Fruit fly (Drosophila melanogaster) whole organism, embryonic: Measurements from ENCODE around the gene bmm.

Source experiments
- B-H2 ChIP-seq: fragments of 200-800 bp; sonication (Bioruptor generic); optimal IDR thresholded peaks from 2 replicates; lab custom pipeline; 2018; ENCODE audit warnings: missing biosample characterization, mild to moderate bottlenecking, missing genetic modification characterization
- BEAF-32 ChIP-seq: fragments of 200-800 bp; sonication (Bioruptor generic); optimal IDR thresholded peaks from 3 replicates; lab custom pipeline; 2017; ENCODE audit warnings: missing biosample characterization, missing genetic modification characterization, mild to moderate bottlenecking, moderate library complexity, missing genetic modification reagents
- BtbVII ChIP-seq: fragments of 200-800 bp; sonication (Bioruptor generic); optimal IDR thresholded peaks from 3 replicates; lab custom pipeline; 2017; ENCODE audit warnings: missing biosample characterization, mild to moderate bottlenecking, missing genetic modification characterization
- CG10321 ChIP-seq: fragments of 200-800 bp; sonication (Bioruptor generic); IDR thresholded peaks from 2 replicates; pipeline ENCODE4 v1.3.6; 2022; ENCODE audit warnings: missing biosample characterization, missing genetic modification characterization
- CG11093 ChIP-seq: fragments of 200-800 bp; sonication (Bioruptor generic); IDR thresholded peaks from 3 replicates; pipeline ENCODE4 v1.3.6; 2022; ENCODE audit warnings: missing biosample characterization, missing genetic modification characterization
- CG12104 ChIP-seq: fragments of 200-800 bp; sonication (Bioruptor generic); optimal IDR thresholded peaks from 3 replicates; lab custom pipeline; 2016; ENCODE audit warnings: missing biosample characterization, missing genetic modification characterization
- CG14860 ChIP-seq: fragments of 200-800 bp; sonication (Bioruptor generic); IDR thresholded peaks from 3 replicates; pipeline ENCODE4 v1.3.6; 2022; ENCODE audit warnings: missing biosample characterization, missing genetic modification characterization; ENCODE audit not compliant: partially characterized antibody
- CG1647 ChIP-seq: fragments of 200-800 bp; sonication (Bioruptor generic); optimal IDR thresholded peaks from 3 replicates; lab custom pipeline; 2016; ENCODE audit warnings: missing biosample characterization, missing genetic modification characterization
- CG17912 ChIP-seq: fragments of 200-800 bp; sonication (Bioruptor generic); optimal IDR thresholded peaks from 2 replicates; lab custom pipeline; 2018; ENCODE audit warnings: missing biosample characterization, mild to moderate bottlenecking, missing genetic modification characterization
- CG2199 ChIP-seq: fragments of 200-800 bp; sonication (Bioruptor generic); IDR thresholded peaks from 3 replicates; pipeline ENCODE4 v1.3.6; 2022; ENCODE audit warnings: missing biosample characterization, missing genetic modification characterization
- CG30020 ChIP-seq: fragments of 200-800 bp; optimal IDR thresholded peaks from 2 replicates; lab custom pipeline; 2019; ENCODE audit warnings: missing biosample characterization, mild to moderate bottlenecking, missing genetic modification characterization, moderate library complexity
- CG3407 ChIP-seq: fragments of 200-800 bp; sonication (Bioruptor generic); optimal IDR thresholded peaks from 2 replicates; lab custom pipeline; 2018; ENCODE audit warnings: missing biosample characterization, mild to moderate bottlenecking, missing genetic modification characterization
- CG5953 ChIP-seq: fragments of 200-800 bp; sonication (Bioruptor generic); IDR thresholded peaks from 2 replicates; pipeline ENCODE4 v1.3.6; 2022; ENCODE audit warnings: missing biosample characterization, missing genetic modification characterization
- CG7839 ChIP-seq: fragments of 200-800 bp; sonication (Bioruptor generic); optimal IDR thresholded peaks from 3 replicates; lab custom pipeline; 2018; ENCODE audit warnings: missing biosample characterization, mild to moderate bottlenecking, missing genetic modification characterization, moderate library complexity
- CG7928 ChIP-seq: fragments of 200-800 bp; sonication (Bioruptor generic); optimal IDR thresholded peaks from 2 replicates; lab custom pipeline; 2017; ENCODE audit warnings: missing biosample characterization, mild to moderate bottlenecking, missing genetic modification characterization
- CG8281 ChIP-seq: fragments of 200-800 bp; sonication (Bioruptor generic); optimal IDR thresholded peaks from 2 replicates; lab custom pipeline; 2018; ENCODE audit warnings: missing biosample characterization, mild to moderate bottlenecking, missing genetic modification characterization, moderate library complexity
- CTCF ChIP-seq: fragments of 200-800 bp; sonication (Bioruptor generic); optimal IDR thresholded peaks from 2 replicates; lab custom pipeline; 2017; ENCODE audit warnings: missing biosample characterization, mild to moderate bottlenecking, missing genetic modification characterization, moderate library complexity
- D ChIP-seq, 2 experiments: fragments of 200-800 bp in 1 of 2; fragments of >200 bp in 1 of 2; sonication (Bioruptor generic) in 1 of 2; optimal IDR thresholded peaks; 2 replicates in 1 of 2; 3 replicates in 1 of 2; lab custom pipeline; 2017; ENCODE audit warnings: mild to moderate bottlenecking in 1 of 2, missing biosample characterization in 1 of 2, missing genetic modification characterization in 1 of 2, missing genetic modification reagents in 1 of 2
- Dip2 ChIP-seq: fragments of 200-800 bp; sonication (Bioruptor generic); IDR thresholded peaks from 2 replicates; pipeline ENCODE4 v1.3.6; 2022; ENCODE audit warnings: missing biosample characterization, missing genetic modification characterization
- Elba2 ChIP-seq: fragments of 200-800 bp; sonication (Bioruptor generic); optimal IDR thresholded peaks from 3 replicates; lab custom pipeline; 2016; ENCODE audit warnings: missing biosample characterization, missing genetic modification characterization
- Fer1 ChIP-seq: fragments of 200-800 bp; sonication (Bioruptor generic); optimal IDR thresholded peaks from 2 replicates; lab custom pipeline; 2017; ENCODE audit warnings: missing biosample characterization, mild to moderate bottlenecking, missing genetic modification characterization
- Hmr ChIP-seq: fragments of 200-800 bp; sonication (Bioruptor generic); optimal IDR thresholded peaks from 3 replicates; lab custom pipeline; 2017; ENCODE audit warnings: mild to moderate bottlenecking, missing biosample characterization, missing genetic modification reagents, missing genetic modification characterization
- Hr3 ChIP-seq: fragments of 200-800 bp; sonication (Bioruptor generic); optimal IDR thresholded peaks from 3 replicates; lab custom pipeline; 2016; ENCODE audit warnings: missing biosample characterization, missing genetic modification characterization
- Jarid2 ChIP-seq: fragments of 200-800 bp; sonication (Bioruptor generic); optimal IDR thresholded peaks from 3 replicates; lab custom pipeline; 2017; ENCODE audit warnings: mild to moderate bottlenecking, missing biosample characterization, missing genetic modification reagents, missing genetic modification characterization
- Mrtf ChIP-seq: fragments of 200-800 bp; sonication (Bioruptor generic); IDR thresholded peaks from 3 replicates; pipeline ENCODE4 v1.3.6; 2022; ENCODE audit warnings: missing biosample characterization, missing genetic modification characterization
- NC2β ChIP-seq: fragments of 200-800 bp; sonication (Bioruptor generic); optimal IDR thresholded peaks from 2 replicates; lab custom pipeline; 2016; ENCODE audit warnings: missing biosample characterization, missing genetic modification characterization
- Ravus ChIP-seq: fragments of 200-800 bp; sonication (Bioruptor generic); IDR thresholded peaks from 2 replicates; pipeline ENCODE4 v1.3.6; 2022; ENCODE audit warnings: missing biosample characterization, missing genetic modification characterization
- Side ChIP-seq: fragments of 200-800 bp; sonication (Bioruptor generic); optimal IDR thresholded peaks from 2 replicates; lab custom pipeline; 2016; ENCODE audit warnings: missing biosample characterization, missing genetic modification characterization
- aop ChIP-seq: fragments of 200-800 bp; sonication (Bioruptor generic); IDR thresholded peaks from 2 replicates; pipeline ENCODE4 v1.3.6; 2022; ENCODE audit warnings: missing biosample characterization, missing genetic modification characterization
- chm ChIP-seq: fragments of 200-800 bp; sonication (Bioruptor generic); IDR thresholded peaks from 2 replicates; pipeline ENCODE4 v1.3.6; 2022; ENCODE audit warnings: missing biosample characterization, missing genetic modification characterization
- crc ChIP-seq: fragments of 200-800 bp; sonication (Bioruptor generic); optimal IDR thresholded peaks from 2 replicates; lab custom pipeline; 2016; ENCODE audit warnings: missing biosample characterization, missing genetic modification characterization
- crp ChIP-seq, 2 experiments: fragments of 200-800 bp; sonication (Bioruptor generic); optimal IDR thresholded peaks; 2 replicates in 1 of 2; 3 replicates in 1 of 2; lab custom pipeline; 2017; ENCODE audit warnings: missing biosample characterization in 2 of 2, missing genetic modification characterization in 2 of 2, mild to moderate bottlenecking in 1 of 2, moderate library complexity in 1 of 2
- emc ChIP-seq: fragments of 200-800 bp; sonication (Bioruptor generic); optimal IDR thresholded peaks from 2 replicates; lab custom pipeline; 2016; ENCODE audit warnings: missing biosample characterization, missing genetic modification characterization
- gem ChIP-seq: fragments of 200-800 bp; sonication (Bioruptor generic); optimal IDR thresholded peaks from 2 replicates; lab custom pipeline; 2019; ENCODE audit warnings: missing biosample characterization, mild to moderate bottlenecking, missing genetic modification characterization, moderate library complexity
- hkb ChIP-seq, 2 experiments: fragments of 200-800 bp in 1 of 2; fragments of >200 bp in 1 of 2; sonication (Bioruptor generic) in 1 of 2; IDR thresholded peaks in 1 of 2; optimal IDR thresholded peaks in 1 of 2; 2 replicates each; pipeline versions ENCODE4 v1.3.6 to Lab custom; 2017 to 2022; ENCODE audit warnings: missing biosample characterization in 1 of 2, missing genetic modification characterization in 1 of 2
- kah ChIP-seq: fragments of 200-800 bp; sonication (Bioruptor generic); optimal IDR thresholded peaks from 2 replicates; lab custom pipeline; 2018; ENCODE audit warnings: missing biosample characterization, mild to moderate bottlenecking, missing genetic modification characterization
- kay ChIP-seq: fragments of 200-800 bp; sonication (Bioruptor generic); optimal IDR thresholded peaks from 2 replicates; lab custom pipeline; 2016; ENCODE audit warnings: missing biosample characterization, missing genetic modification characterization
- luna ChIP-seq: fragments of 200-800 bp; sonication (Bioruptor generic); optimal IDR thresholded peaks from 2 replicates; lab custom pipeline; 2016; ENCODE audit warnings: missing biosample characterization, missing genetic modification characterization
- nerfin-1 ChIP-seq: fragments of 200-800 bp; sonication (Bioruptor generic); optimal IDR thresholded peaks from 3 replicates; lab custom pipeline; 2019; ENCODE audit warnings: missing biosample characterization, mild to moderate bottlenecking, missing genetic modification characterization, moderate library complexity
- nom ChIP-seq: fragments of 200-800 bp; sonication (Bioruptor generic); optimal IDR thresholded peaks from 2 replicates; lab custom pipeline; 2017; ENCODE audit warnings: missing biosample characterization, missing genetic modification characterization, mild to moderate bottlenecking, moderate library complexity, missing genetic modification reagents
- oc ChIP-seq: fragments of 200-800 bp; sonication (Bioruptor generic); optimal IDR thresholded peaks from 2 replicates; lab custom pipeline; 2018; ENCODE audit warnings: missing biosample characterization, mild to moderate bottlenecking, missing genetic modification characterization, moderate library complexity
- pho ChIP-seq: fragments of 200-800 bp; sonication (Bioruptor generic); optimal IDR thresholded peaks from 2 replicates; lab custom pipeline; 2016; ENCODE audit warnings: missing biosample characterization, missing genetic modification characterization
- pita ChIP-seq: fragments of 200-800 bp; sonication (Bioruptor generic); optimal IDR thresholded peaks from 2 replicates; lab custom pipeline; 2017; ENCODE audit warnings: missing biosample characterization, mild to moderate bottlenecking, missing genetic modification characterization
- run ChIP-seq: fragments of 200-800 bp; sonication (Bioruptor generic); optimal IDR thresholded peaks from 3 replicates; lab custom pipeline; 2018; ENCODE audit warnings: missing biosample characterization, mild to moderate bottlenecking, missing genetic modification characterization
- sd ChIP-seq: fragments of 200-800 bp; sonication (Bioruptor generic); optimal IDR thresholded peaks from 3 replicates; lab custom pipeline; 2018; ENCODE audit warnings: missing biosample characterization, mild to moderate bottlenecking, missing genetic modification characterization, moderate library complexity
- tap ChIP-seq: fragments of 200-800 bp; optimal IDR thresholded peaks from 3 replicates; lab custom pipeline; 2019; ENCODE audit warnings: missing biosample characterization, mild to moderate bottlenecking, missing genetic modification characterization, moderate library complexity
- twi ChIP-seq: fragments of 200-800 bp; optimal IDR thresholded peaks from 2 replicates; lab custom pipeline; 2019; ENCODE audit warnings: missing biosample characterization, mild to moderate bottlenecking, missing genetic modification characterization, moderate library complexity
- unpg ChIP-seq: fragments of 200-800 bp; sonication (Bioruptor generic); optimal IDR thresholded peaks from 3 replicates; lab custom pipeline; 2018; ENCODE audit warnings: missing biosample characterization, mild to moderate bottlenecking, missing genetic modification characterization, moderate library complexity

The bmm gene

dm6 chr3L:14757464-14758384 is 28.5 kb downstream of the bmm start, which contains the start of gene CG42507 (continued):
- TF ChIP-seq D (optimal IDR thresholded peaks at IDR 0.05; lab: Kevin White, UChicago) (no peak), D (GFP tag; optimal IDR thresholded peaks at IDR 0.05; lab: Kevin White, UChicago) (no peak), CG10321 (no peak), oc (tag; lab: Kevin White, UChicago) (peak; percentile 15), NC2β (GFP tag; lab: Kevin White, UChicago) (no peak), unpg (GFP tag; lab: Kevin White, UChicago) (peak; percentile 11), kay (GFP tag; lab: Kevin White, UChicago) (no peak), CG8281 (tag; lab: Kevin White, UChicago) (peak; percentile 61), Hr3 (GFP tag; lab: Kevin White, UChicago) (no peak), sd (peak; percentile 68), Mrtf (GFP tag; lab: Robert Waterston, UW) (no peak), run (tag; lab: Kevin White, UChicago) (no peak), B-H2 (GFP tag; lab: Kevin White, UChicago) (peak; percentile 83), aop (GFP tag; lab: Robert Waterston, UW) (no peak), emc (no peak), kah (GFP tag; lab: Kevin White, UChicago) (peak; percentile 80), gem (tag; lab: Kevin White, UChicago) (peak; percentile 40), Ravus (no peak), Elba2 (GFP tag; lab: Kevin White, UChicago) (peak; percentile 9), Hmr (peak; percentile 49), pita (GFP tag; lab: Kevin White, UChicago) (no peak), CG11093 (GFP tag; lab: Robert Waterston, UW) (no peak; the same call in 2 of the 3 replicates), CG1647 (GFP tag; lab: Kevin White, UChicago) (no peak), Jarid2 (peak; percentile 51), CG7928 (GFP tag; lab: Kevin White, UChicago) (no peak), crc (GFP tag; lab: Kevin White, UChicago) (no peak), twi (tag; lab: Kevin White, UChicago) (peak; percentile 91), Fer1 (peak; percentile 39), CG3407 (no peak), pho (GFP tag; lab: Kevin White, UChicago) (peak; percentile 2), chm (GFP tag; lab: Robert Waterston, UW) (peak; percentile 50), BEAF-32 (GFP tag; lab: Kevin White, UChicago) (peak; percentile 25), BtbVII (GFP tag; lab: Kevin White, UChicago) (peak; percentile 63), CG17912 (peak; percentile 61), CG30020 (tag; lab: Kevin White, UChicago) (no peak), CG5953 (GFP tag; lab: Robert Waterston, UW) (no peak), CTCF (GFP tag; lab: Kevin White, UChicago) (no peak), CG7839 (peak; percentile 20), CG14860 (GFP tag; lab: Robert Waterston, UW) (no peak), tap (tag; lab: Kevin White, UChicago) (peak; percentile 30), luna (GFP tag; lab: Kevin White, UChicago) (no peak), hkb (optimal IDR thresholded peaks at IDR 0.05; lab: Kevin White, UChicago) (no peak), hkb (GFP tag; IDR thresholded peaks at IDR 0.05; lab: Robert Waterston, UW) (peak; percentile 32; the same call in 1 of the 2 replicates), nerfin-1 (tag; lab: Kevin White, UChicago) (no peak), nom (GFP tag; lab: Kevin White, UChicago) (peak; percentile 65), Dip2 (GFP tag; lab: Robert Waterston, UW) (no peak), CG2199 (peak; percentile 73; the same call in 2 of the 3 replicates), CG12104 (GFP tag; lab: Kevin White, UChicago) (no peak), Side (no peak), crp (GFP tag; optimal IDR thresholded peaks at IDR 0.05; lab: Kevin White, UChicago) (peak in 1 of 2 experiments; percentile 12)
